Worm (Caenorhabditis elegans) whole organism, L4 larva: ENCODE measurements around the gene arx-2.

Source experiments
- ceh-28 ChIP-seq: fragments of 150-350 bp; optimal IDR thresholded peaks from 2 replicates; lab custom pipeline; 2014; ENCODE audit warnings: missing biosample characterization, missing genetic modification reagents, missing genetic modification characterization
- hmg-1.1 ChIP-seq: fragments of 200-800 bp; sonication (Bioruptor generic); IDR thresholded peaks from 2 replicates; pipeline ENCODE4 v1.3.6; 2022; ENCODE audit warnings: missing genetic modification reagents, missing genetic modification characterization, missing compliant biosample characterization

DNA sequence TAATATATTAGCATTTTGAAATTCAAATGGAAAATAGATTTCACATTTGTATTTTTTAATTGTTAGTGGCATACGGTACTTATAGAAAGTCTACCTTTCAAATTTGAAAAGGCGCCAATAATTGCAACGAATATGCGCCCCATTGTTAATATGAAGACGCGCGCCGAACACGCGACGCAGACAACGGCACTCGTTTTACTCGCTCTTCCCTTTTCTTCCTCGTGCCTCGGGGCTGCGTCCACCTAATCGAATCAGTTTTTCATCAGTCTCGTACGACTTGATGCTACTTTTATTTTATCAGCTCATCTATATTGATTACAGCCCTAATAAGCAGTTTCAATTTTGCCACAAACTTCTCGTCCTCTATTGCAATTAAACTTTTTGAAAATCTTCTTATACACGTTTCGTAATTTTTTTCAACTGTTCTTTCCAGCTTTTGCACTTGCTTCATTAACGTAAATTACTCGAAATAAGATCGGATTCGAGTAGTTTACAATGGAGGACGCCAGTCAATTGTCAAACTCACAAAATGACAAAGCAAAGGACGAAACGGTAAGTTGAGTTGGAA lies 23.8 kb upstream of the arx-2 start, which contains the start of gene cash-1:
- TF ChIP-seq hmg-1.1 = peak; percentile 41; the same call in 1 of the 2 replicates
- TF ChIP-seq ceh-28 = no peak
